Fruit fly (Drosophila melanogaster): Measurements from ENCODE around the gene LSm-4.

Gene LSm-4

DNA sequence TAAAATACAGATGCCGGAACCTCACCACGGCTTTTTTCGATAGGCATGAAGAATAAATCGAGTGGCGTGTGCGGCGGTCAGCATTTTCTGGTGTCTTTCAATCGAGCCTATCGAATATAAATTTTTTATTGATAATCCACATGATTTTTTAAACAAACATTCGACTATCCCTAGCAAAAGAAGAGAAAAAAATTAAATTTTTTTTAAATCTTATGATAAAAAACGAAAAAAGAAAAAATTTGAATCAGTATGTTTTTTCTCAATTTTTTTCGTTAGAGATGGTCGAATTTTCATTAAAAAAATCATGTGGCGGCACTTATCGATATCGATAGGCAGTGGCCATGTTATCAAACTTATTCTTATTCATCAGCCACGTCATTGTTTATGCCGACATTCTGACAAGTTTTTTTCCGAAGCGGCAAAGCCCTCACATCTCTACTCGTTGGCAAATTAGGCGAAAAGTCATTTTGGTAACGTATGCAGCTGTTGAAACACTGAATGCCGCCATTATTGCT lies 21.6 kb upstream of the LSm-4 start, which contains the start of the genes SmB and KdelR (continued):
- TF ChIP-seq caup (GFP tag; optimal IDR thresholded peaks at IDR 0.05; ENCODE audit: severe bottlenecking) = no peak
- no peak for TF ChIP-seq slp2 (GFP tag; optimal IDR thresholded peaks at IDR 0.05)
- no peak for TF ChIP-seq sisA (GFP tag; IDR thresholded peaks at IDR 0.05)
- TF ChIP-seq NC2α (GFP tag; optimal IDR thresholded peaks at IDR 0.05) = no peak
- no peak for TF ChIP-seq lmd (GFP tag; IDR thresholded peaks at IDR 0.05)
- TF ChIP-seq CG7987 (GFP tag; optimal IDR thresholded peaks at IDR 0.05) = no peak
- no peak for TF ChIP-seq CG8478 (optimal IDR thresholded peaks at IDR 0.05)
- TF ChIP-seq HHEX (GFP tag; optimal IDR thresholded peaks at IDR 0.05) = no peak
- TF ChIP-seq ftz-f1 (GFP tag; optimal IDR thresholded peaks at IDR 0.05) = no peak
- peak in 1 of 3 experiments; percentile 19 for TF ChIP-seq lola (GFP tag; optimal IDR thresholded peaks at IDR 0.05)
- TF ChIP-seq gem (tag; optimal IDR thresholded peaks at IDR 0.05) = no peak
- no peak for TF ChIP-seq salm (tag; optimal IDR thresholded peaks at IDR 0.05)
- TF ChIP-seq CG12104 (GFP tag; optimal IDR thresholded peaks at IDR 0.05) = no peak
- no peak for TF ChIP-seq CG11398 (GFP tag; optimal IDR thresholded peaks at IDR 0.05)
- TF ChIP-seq Optix (GFP tag; IDR thresholded peaks at IDR 0.05) = no peak
- peak; percentile 95 for TF ChIP-seq nerfin-2 (GFP tag; IDR thresholded peaks at IDR 0.05; ENCODE audit: partially characterized antibody)
- no peak for TF ChIP-seq CG17328 (GFP tag; IDR thresholded peaks at IDR 0.05)
- no peak for TF ChIP-seq emc (GFP tag; optimal IDR thresholded peaks at IDR 0.05)
- TF ChIP-seq oc (tag; optimal IDR thresholded peaks at IDR 0.05) = no peak
- no peak for TF ChIP-seq fd102C (GFP tag; optimal IDR thresholded peaks at IDR 0.05)
- TF ChIP-seq Fer1 (GFP tag; optimal IDR thresholded peaks at IDR 0.05) = peak; percentile 33
- 0 out of 2 replicates have a peak, but pooled peaks have one; percentile 6 for TF ChIP-seq vvl (GFP tag; IDR thresholded peaks at IDR 0.05)
- TF ChIP-seq Stat92E (GFP tag; optimal IDR thresholded peaks at IDR 0.05) = peak in 1 of 3 experiments; percentile 7
- TF ChIP-seq abd-A (tag; optimal IDR thresholded peaks at IDR 0.05) = no peak
- TF ChIP-seq CG7745 (tag; optimal IDR thresholded peaks at IDR 0.05) = no peak
- no peak for TF ChIP-seq fd64A (GFP tag; optimal IDR thresholded peaks at IDR 0.05)
- TF ChIP-seq Dad (GFP tag; optimal IDR thresholded peaks at IDR 0.05) = peak; percentile 4
- no peak for TF ChIP-seq gce (GFP tag; IDR thresholded peaks at IDR 0.05)
- TF ChIP-seq tup (GFP tag; optimal IDR thresholded peaks at IDR 0.05) = no peak
- no peak for TF ChIP-seq ase (GFP tag; IDR thresholded peaks at IDR 0.05)
- TF ChIP-seq Nf-YC (tag; optimal IDR thresholded peaks at IDR 0.05) = peak; percentile 60
- no peak for TF ChIP-seq CG10147 (GFP tag; optimal IDR thresholded peaks at IDR 0.05)
- peak; percentile 17 for TF ChIP-seq twi (tag; optimal IDR thresholded peaks at IDR 0.05)
- peak; percentile 76; the same call in 2 of the 3 replicates for TF ChIP-seq mld (GFP tag; IDR thresholded peaks at IDR 0.05; ENCODE audit: partially characterized antibody)
- TF ChIP-seq Xbp1 (GFP tag; optimal IDR thresholded peaks at IDR 0.05) = peak; percentile 97
- peak; percentile 69 for TF ChIP-seq BEAF-32 (GFP tag; optimal IDR thresholded peaks at IDR 0.05)
- TF ChIP-seq CG17829 (tag; optimal IDR thresholded peaks at IDR 0.05) = peak; percentile 65
- no peak for TF ChIP-seq CG14050 (GFP tag; IDR thresholded peaks at IDR 0.05)
- peak; percentile 59 for TF ChIP-seq CG12391 (tag; optimal IDR thresholded peaks at IDR 0.05)
- peak; percentile 58; the same call in 1 of the 3 replicates for TF ChIP-seq CG34422 (GFP tag; IDR thresholded peaks at IDR 0.05)
- peak; percentile 21 for TF ChIP-seq CG8388 (GFP tag; optimal IDR thresholded peaks at IDR 0.05)
- peak; percentile 52 for TF ChIP-seq CG12155 (GFP tag; optimal IDR thresholded peaks at IDR 0.05)
- no peak for TF ChIP-seq B-H1 (GFP tag; IDR thresholded peaks at IDR 0.05)
- TF ChIP-seq MESR4 (GFP tag; optimal IDR thresholded peaks at IDR 0.05) = peak; percentile 92
- TF ChIP-seq cato (GFP tag; optimal IDR thresholded peaks at IDR 0.05; ENCODE audit: borderline replicate concordance) = no peak
- TF ChIP-seq Chrac-16 (GFP tag; optimal IDR thresholded peaks at IDR 0.05) = peak; percentile 7
- TF ChIP-seq CG10267 (tag; optimal IDR thresholded peaks at IDR 0.05) = peak; percentile 73
- no peak for TF ChIP-seq HLHmδ (GFP tag; optimal IDR thresholded peaks at IDR 0.05)
- no peak for TF ChIP-seq Atf-2 (GFP tag; optimal IDR thresholded peaks at IDR 0.05)
- no peak for TF ChIP-seq CG6689 (GFP tag; IDR thresholded peaks at IDR 0.05)

All from whole organism, embryonic.